Worm (Caenorhabditis elegans) whole organism, L4 larva: ENCODE results near the gene toca-1.

ENCODE experiments used
- F49E8.2 ChIP-seq: sonication (generic microtip); optimal IDR thresholded peaks from 2 replicates; lab custom pipeline; 2016; ENCODE audit warnings: missing compliant biosample characterization, mild to moderate bottlenecking, missing genetic modification characterization, borderline replicate concordance
- Y105C5A.15 ChIP-seq: fragments of 200-800 bp; sonication (Bioruptor generic); IDR thresholded peaks from 2 replicates; pipeline ENCODE4 v1.3.6; 2022; ENCODE audit warnings: missing genetic modification characterization, missing compliant biosample characterization
- aly-2 ChIP-seq: sonication (generic microtip); optimal IDR thresholded peaks from 2 replicates; lab custom pipeline; 2018; ENCODE audit warnings: missing biosample characterization, missing genetic modification characterization
- ama-1 ChIP-seq: fragments of 150-350 bp; optimal IDR thresholded peaks from 2 replicates; lab custom pipeline; 2014; ENCODE audit warnings: inconsistent platforms, mixed read lengths
- ces-1 ChIP-seq: fragments of 150-350 bp; sonication (generic microtip); optimal IDR thresholded peaks from 4 replicates; lab custom pipeline; 2014; ENCODE audit warnings: missing biosample characterization, missing genetic modification reagents, missing genetic modification characterization
- jun-1 ChIP-seq: fragments of 150-350 bp; optimal IDR thresholded peaks from 2 replicates; lab custom pipeline; 2014; ENCODE audit warnings: missing biosample characterization, missing genetic modification reagents, missing genetic modification characterization
- lin-13 ChIP-seq: fragments of 150-350 bp; optimal IDR thresholded peaks from 2 replicates; lab custom pipeline; 2014; ENCODE audit warnings: missing biosample characterization, missing genetic modification reagents, missing genetic modification characterization
- mep-1 ChIP-seq: fragments of 150-350 bp; sonication (generic microtip); optimal IDR thresholded peaks from 3 replicates; lab custom pipeline; 2014; ENCODE audit warnings: missing biosample characterization, missing genetic modification characterization
- nhr-11 ChIP-seq: fragments of 150-350 bp; optimal IDR thresholded peaks from 2 replicates; lab custom pipeline; 2014; ENCODE audit warnings: missing biosample characterization, missing genetic modification characterization
- nhr-237 ChIP-seq: sonication (generic microtip); optimal IDR thresholded peaks from 2 replicates; lab custom pipeline; 2017; ENCODE audit warnings: missing biosample characterization, missing genetic modification characterization
- pha-4 ChIP-seq, 2 experiments: fragments of 150-350 bp in 1 of 2; fragments of 200-800 bp in 1 of 2; sonication (Bioruptor generic) in 1 of 2; IDR thresholded peaks in 1 of 2; optimal IDR thresholded peaks in 1 of 2; 2 replicates each; pipeline versions ENCODE4 v1.3.6 to Lab custom; 2014 to 2022; ENCODE audit warnings: missing genetic modification characterization in 2 of 2, missing genetic modification reagents in 2 of 2, missing biosample characterization in 1 of 2, missing compliant biosample characterization in 1 of 2

DNA sequence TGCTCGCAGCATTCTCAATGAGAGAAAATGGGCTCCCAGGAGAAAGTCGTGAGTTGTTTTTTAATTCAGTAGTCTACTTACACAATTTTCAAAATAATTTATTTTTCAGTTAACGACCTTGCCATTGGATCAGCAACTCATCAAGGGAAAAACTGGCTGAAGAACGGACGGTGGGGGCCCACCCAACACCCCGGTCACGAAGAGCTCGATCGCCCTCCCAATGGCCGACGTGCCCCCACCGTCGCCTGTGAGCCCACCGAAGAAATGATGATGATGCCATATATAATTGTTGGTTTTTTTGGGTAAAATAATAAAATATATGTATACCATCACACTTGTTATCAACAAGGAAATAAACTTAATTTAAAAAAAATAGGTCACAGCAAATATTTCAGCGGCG, 18.4 kb downstream of the toca-1 start:
- no peak for TF ChIP-seq lin-13 (GFP tag; lab: Kevin White, UChicago)
- TF ChIP-seq ama-1 (lab: Kevin White, UChicago) = no peak
- TF ChIP-seq F49E8.2 (tag; lab: Kevin White, UChicago) = no peak
- TF ChIP-seq nhr-11 (tag; lab: Kevin White, UChicago) = no peak
- TF ChIP-seq nhr-237 (tag; lab: Kevin White, UChicago) = no peak
- no peak for TF ChIP-seq mep-1
- TF ChIP-seq jun-1 (tag; lab: Kevin White, UChicago) = no peak
- TF ChIP-seq Y105C5A.15 (GFP tag; lab: Robert Waterston, UW) = no peak
- TF ChIP-seq ces-1 (GFP tag; lab: Kevin White, UChicago) = no peak
- TF ChIP-seq aly-2 (tag; lab: Kevin White, UChicago) = no peak
- no peak for TF ChIP-seq pha-4 (GFP tag; IDR thresholded peaks at IDR 0.05; lab: Robert Waterston, UW)
- no peak for TF ChIP-seq pha-4 (tag; optimal IDR thresholded peaks at IDR 0.05; lab: Kevin White, UChicago)
